Worm (Caenorhabditis elegans) whole organism, L4/young adult: ENCODE measurements around the gene ivns-1.

Source experiments
- W03F9.2 ChIP-seq: fragments of 150-350 bp; optimal IDR thresholded peaks from 2 replicates; lab custom pipeline; 2014; ENCODE audit warnings: missing biosample characterization, missing genetic modification characterization
- dao-5 ChIP-seq: sonication (generic microtip); optimal IDR thresholded peaks from 2 replicates; lab custom pipeline; 2016; ENCODE audit warnings: missing genotype, missing genetic modification characterization, moderate library complexity, missing compliant biosample characterization
- him-1 ChIP-seq: sonication (generic microtip); optimal IDR thresholded peaks from 2 replicates; lab custom pipeline; 2016; ENCODE audit warnings: missing genotype, missing genetic modification reagents, missing genetic modification characterization, missing compliant biosample characterization

DNA sequence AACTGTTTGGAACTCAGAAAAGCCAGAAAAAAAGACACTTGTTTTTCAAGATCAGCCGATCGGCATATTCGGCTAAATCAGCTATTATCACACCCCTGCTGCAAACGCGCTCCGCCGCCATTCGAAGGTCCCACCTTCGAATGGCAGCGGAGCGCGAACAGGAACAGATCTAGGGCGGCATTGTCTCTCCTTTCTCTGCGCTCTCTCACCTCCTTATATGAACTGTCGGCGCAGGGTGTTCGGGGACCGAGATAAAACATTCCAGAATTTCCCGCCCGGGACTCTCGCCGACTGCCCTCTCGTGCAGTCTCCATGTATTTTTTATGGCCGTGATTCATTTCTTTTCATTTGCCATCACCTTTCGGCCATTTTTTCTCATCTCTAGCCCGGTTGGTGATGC lies 15.7 kb downstream of the ivns-1 start:
- TF ChIP-seq him-1 (tag; lab: Kevin White, UChicago) (no peak), dao-5 (no peak), W03F9.2 (no peak)
